Worm (Caenorhabditis elegans): Measurements from ENCODE around the gene efr-3.

efr-3 gene

ce11 chrII:6333887-6334286 is 12.9 kb upstream of the efr-3 start, which contains the start of gene ttc-39B:
TSS of gene ttc-39B (minus strand) at chrII:6333987.
- TF ChIP-seq die-1 (tag; optimal IDR thresholded peaks at IDR 0.05) = no peak

DNA sequence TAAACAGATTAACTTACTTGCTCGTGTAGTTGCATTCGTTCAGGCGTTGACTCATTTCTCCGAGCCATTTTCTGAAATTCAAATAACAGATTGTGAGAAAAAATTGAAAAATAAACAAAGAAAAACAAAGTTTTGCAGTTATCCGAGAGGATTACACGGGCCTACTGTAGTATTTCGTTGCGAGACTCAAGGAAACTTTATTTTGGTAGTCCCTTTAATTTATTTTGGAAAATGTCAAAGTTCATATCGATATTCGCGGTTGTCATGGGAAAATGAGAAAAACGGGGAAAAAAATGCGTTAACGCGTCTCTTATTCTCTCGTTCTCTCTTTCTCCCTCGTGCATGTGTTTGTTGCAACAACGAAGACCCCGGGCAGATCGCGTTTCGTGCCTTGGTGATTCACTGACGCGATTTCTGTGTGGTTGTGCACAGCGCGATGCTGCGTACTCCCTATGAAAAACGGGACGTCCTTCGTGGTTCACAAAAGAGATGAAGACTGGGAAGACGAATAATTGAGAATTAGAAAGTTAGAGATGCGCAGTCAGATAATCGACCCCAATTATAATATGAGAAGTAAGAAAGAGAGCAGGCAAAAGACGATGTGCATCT is 10.4 kb upstream of the efr-3 start, which contains the start of gene set-4:
TSS of gene set-4 (minus strand) at position 120 of the 609 bp plus-strand sequence.
- TF ChIP-seq sea-2 (GFP tag; IDR thresholded peaks at IDR 0.05) = no peak
- no peak for TF ChIP-seq mes-4 (tag; optimal IDR thresholded peaks at IDR 0.05)
- TF ChIP-seq repo-1 (tag; optimal IDR thresholded peaks at IDR 0.05) = peak; percentile 73
- TF ChIP-seq lsl-1 (GFP tag; optimal IDR thresholded peaks at IDR 0.05) = peak; percentile 78
- peak; percentile 77 for TF ChIP-seq atf-7 (tag; optimal IDR thresholded peaks at IDR 0.05)
- 0 out of 2 replicates have a peak, but pooled peaks have one; percentile 26 for TF ChIP-seq aptf-3 (GFP tag; IDR thresholded peaks at IDR 0.05)
- TF ChIP-seq ztf-3 (GFP tag; optimal IDR thresholded peaks at IDR 0.05) = no peak
- TF ChIP-seq zim-3 (tag; optimal IDR thresholded peaks at IDR 0.05) = peak; percentile 11
- no peak for TF ChIP-seq bed-2 (GFP tag; IDR thresholded peaks at IDR 0.05)
- no peak for TF ChIP-seq F55B11.4 (tag; optimal IDR thresholded peaks at IDR 0.05; ENCODE audit: borderline replicate concordance, insufficient read depth)
- no peak for TF ChIP-seq rpc-1 (optimal IDR thresholded peaks at IDR 0.05)
- no peak for TF ChIP-seq rpc-1 (tag; optimal IDR thresholded peaks at IDR 0.05)
- TF ChIP-seq let-526 (GFP tag; IDR thresholded peaks at IDR 0.05) = 0 out of 2 replicates have a peak, but pooled peaks have one; percentile 51
- TF ChIP-seq gei-17 (GFP tag; optimal IDR thresholded peaks at IDR 0.05) = peak; percentile 50
- TF ChIP-seq lin-54 (GFP tag; optimal IDR thresholded peaks at IDR 0.05) = peak; percentile 78
- TF ChIP-seq ztf-22 (GFP tag; optimal IDR thresholded peaks at IDR 0.05) = no peak
- TF ChIP-seq ztf-26 (tag; optimal IDR thresholded peaks at IDR 0.05) = peak; percentile 85
- TF ChIP-seq ZK185.1 (tag; optimal IDR thresholded peaks at IDR 0.05; ENCODE audit: poor library complexity, severe bottlenecking) = peak; percentile 68
- peak; percentile 56 for TF ChIP-seq somi-1 (GFP tag; optimal IDR thresholded peaks at IDR 0.05)
- TF ChIP-seq akir-1 (GFP tag; optimal IDR thresholded peaks at IDR 0.05) = no peak
- peak; percentile 73 for TF ChIP-seq chd-7 (tag; optimal IDR thresholded peaks at IDR 0.05)
- peak; percentile 97 for TF ChIP-seq ztf-18 (tag; optimal IDR thresholded peaks at IDR 0.05)
- peak; percentile 62 for TF ChIP-seq tbp1 (GFP tag; optimal IDR thresholded peaks at IDR 0.05)
- peak; percentile 55; the same call in 1 of the 2 replicates for TF ChIP-seq egl-18 (GFP tag; IDR thresholded peaks at IDR 0.05)
- peak; percentile 44 for TF ChIP-seq F22D6.2 (tag; optimal IDR thresholded peaks at IDR 0.05)
- peak; percentile 79 for TF ChIP-seq hmg-20 (GFP tag; IDR thresholded peaks at IDR 0.05)
- TF ChIP-seq K12H6.12 (tag; optimal IDR thresholded peaks at IDR 0.05) = peak; percentile 87
- peak; percentile 10 for TF ChIP-seq him-1 (tag; optimal IDR thresholded peaks at IDR 0.05)
- TF ChIP-seq fkh-3 (tag; optimal IDR thresholded peaks at IDR 0.05) = no peak
- peak; percentile 76; the same call in 1 of the 2 replicates for TF ChIP-seq C06A6.2 (GFP tag; conservative IDR thresholded peaks at IDR 0.05)
- no peak for TF ChIP-seq snpc-3.4 (tag; optimal IDR thresholded peaks at IDR 0.05)
- peak; percentile 79 for TF ChIP-seq madf-6 (GFP tag; IDR thresholded peaks at IDR 0.05)
- peak; percentile 87 for TF ChIP-seq ceh-27 (GFP tag; optimal IDR thresholded peaks at IDR 0.05)
- TF ChIP-seq ets-4 (GFP tag; optimal IDR thresholded peaks at IDR 0.05) = peak; percentile 75
- TF ChIP-seq madf-3 (GFP tag; IDR thresholded peaks at IDR 0.05) = 0 out of 2 replicates have a peak, but pooled peaks have one; percentile 58
- no peak for TF ChIP-seq mel-28 (tag; optimal IDR thresholded peaks at IDR 0.05; ENCODE audit: borderline replicate concordance)
- TF ChIP-seq athp-1 (tag; optimal IDR thresholded peaks at IDR 0.05) = peak; percentile 38
- TF ChIP-seq cebp-2 (GFP tag; IDR thresholded peaks at IDR 0.05) = no peak
- peak; percentile 60 for TF ChIP-seq tlf-1 (GFP tag; optimal IDR thresholded peaks at IDR 0.05)
- TF ChIP-seq Y53F4B.3 (GFP tag; IDR thresholded peaks at IDR 0.05) = no peak
- peak; percentile 89 for TF ChIP-seq B0336.3 (GFP tag; IDR thresholded peaks at IDR 0.05)
- 0 out of 2 replicates have a peak, but pooled peaks have one; percentile 24 for TF ChIP-seq cebp-1 (GFP tag; IDR thresholded peaks at IDR 0.05)
- peak; percentile 88 for TF ChIP-seq cebp-1 (tag; optimal IDR thresholded peaks at IDR 0.05)
- peak; percentile 96 for TF ChIP-seq zfh-2 (GFP tag; conservative IDR thresholded peaks at IDR 0.05)
- no peak for TF ChIP-seq lin-26 (GFP tag; IDR thresholded peaks at IDR 0.05)
- TF ChIP-seq K11D2.4 (GFP tag; IDR thresholded peaks at IDR 0.05) = peak; percentile 80
